Worm (Caenorhabditis elegans) whole organism, L3 larva: ENCODE results near the gene F08G5.3.
A peak's percentile ranks its signal among the peaks of the same experiment; 100 is the strongest.

Experiments used
- R02D3.7 ChIP-seq: fragments of 150-350 bp; optimal IDR thresholded peaks from 2 replicates; lab custom pipeline; 2014; ENCODE audit warnings: missing biosample characterization, missing genetic modification characterization
- ZK546.5 ChIP-seq: sonication (generic microtip); optimal IDR thresholded peaks from 2 replicates; lab custom pipeline; 2017; ENCODE audit warnings: missing biosample characterization, missing genetic modification characterization
- aly-2 ChIP-seq: fragments of 150-350 bp; optimal IDR thresholded peaks from 2 replicates; lab custom pipeline; 2014; ENCODE audit warnings: missing biosample characterization, missing genetic modification characterization
- ceh-16 ChIP-seq: sonication (generic microtip); optimal IDR thresholded peaks from 2 replicates; lab custom pipeline; 2017; ENCODE audit warnings: missing biosample characterization, missing genetic modification characterization
- ceh-28 ChIP-seq: fragments of 150-350 bp; optimal IDR thresholded peaks from 2 replicates; lab custom pipeline; 2014; ENCODE audit warnings: missing biosample characterization, missing genetic modification reagents, missing genetic modification characterization
- ceh-82 ChIP-seq: fragments of 150-350 bp; optimal IDR thresholded peaks from 2 replicates; lab custom pipeline; 2014; ENCODE audit warnings: missing biosample characterization, missing genetic modification characterization
- ceh-9 ChIP-seq: sonication (generic microtip); optimal IDR thresholded peaks from 2 replicates; lab custom pipeline; 2018; ENCODE audit warnings: missing biosample characterization, missing genetic modification characterization
- egl-27 ChIP-seq: sonication (generic microtip); optimal IDR thresholded peaks from 4 replicates; lab custom pipeline; 2017; ENCODE audit warnings: missing biosample characterization, missing genetic modification reagents, missing genetic modification characterization
- egl-5 ChIP-seq: fragments of 150-350 bp; optimal IDR thresholded peaks from 2 replicates; lab custom pipeline; 2017; ENCODE audit warnings: missing biosample characterization, missing genetic modification reagents, missing genetic modification characterization, inconsistent platforms
- elt-1 ChIP-seq: fragments of 150-350 bp; optimal IDR thresholded peaks from 2 replicates; lab custom pipeline; 2014; ENCODE audit warnings: missing biosample characterization, missing genetic modification characterization
- elt-2 ChIP-seq: sonication (generic microtip); optimal IDR thresholded peaks from 2 replicates; lab custom pipeline; 2016; ENCODE audit warnings: missing genetic modification reagents, mild to moderate bottlenecking, missing genetic modification characterization, missing compliant biosample characterization
- eor-1 ChIP-seq, 2 experiments: fragments of 150-350 bp; optimal IDR thresholded peaks; 2 replicates each; lab custom pipeline; 2014 to 2018; ENCODE audit warnings: missing biosample characterization in 2 of 2, missing genetic modification characterization in 2 of 2
- fkh-2 ChIP-seq: fragments of 150-350 bp; optimal IDR thresholded peaks from 2 replicates; lab custom pipeline; 2014; ENCODE audit warnings: missing biosample characterization, missing genetic modification reagents, missing genetic modification characterization
- fos-1 ChIP-seq: fragments of 150-350 bp; optimal IDR thresholded peaks from 2 replicates; lab custom pipeline; 2014; ENCODE audit warnings: missing biosample characterization, missing genetic modification characterization
- hmg-11 ChIP-seq: sonication (generic microtip); optimal IDR thresholded peaks from 2 replicates; lab custom pipeline; 2016; ENCODE audit warnings: missing genetic modification characterization, missing compliant biosample characterization
- jun-1 ChIP-seq: fragments of 150-350 bp; optimal IDR thresholded peaks from 2 replicates; lab custom pipeline; 2014; ENCODE audit warnings: missing biosample characterization, missing genetic modification reagents, missing genetic modification characterization
- lin-15B ChIP-seq: fragments of 150-350 bp; optimal IDR thresholded peaks from 2 replicates; lab custom pipeline; 2014; ENCODE audit warnings: missing biosample characterization, missing genetic modification characterization
- mml-1 ChIP-seq: fragments of 150-350 bp; sonication (generic microtip); optimal IDR thresholded peaks from 3 replicates; lab custom pipeline; 2014; ENCODE audit warnings: missing biosample characterization, missing genetic modification characterization
- nfya-1 ChIP-seq: sonication (generic microtip); optimal IDR thresholded peaks from 2 replicates; lab custom pipeline; 2017; ENCODE audit warnings: missing genetic modification characterization, mild to moderate bottlenecking, missing compliant biosample characterization, antibody characterized with exemption, moderate library complexity; ENCODE audit not compliant: insufficient read depth
- nhr-11 ChIP-seq: fragments of 150-350 bp; optimal IDR thresholded peaks from 2 replicates; lab custom pipeline; 2014; ENCODE audit warnings: missing biosample characterization, missing genetic modification characterization
- nhr-12 ChIP-seq: fragments of 150-350 bp; optimal IDR thresholded peaks from 2 replicates; lab custom pipeline; 2014; ENCODE audit warnings: missing biosample characterization, missing genetic modification characterization
- nhr-23 ChIP-seq: fragments of 150-350 bp; optimal IDR thresholded peaks from 2 replicates; lab custom pipeline; 2014; ENCODE audit warnings: missing biosample characterization, missing genetic modification reagents, missing genetic modification characterization
- nhr-237 ChIP-seq: fragments of 150-350 bp; optimal IDR thresholded peaks from 2 replicates; lab custom pipeline; 2014; ENCODE audit warnings: missing biosample characterization, missing genetic modification characterization
- nhr-25 ChIP-seq: sonication (generic microtip); optimal IDR thresholded peaks from 2 replicates; lab custom pipeline; 2017; ENCODE audit warnings: missing biosample characterization, missing genetic modification characterization
- nhr-28 ChIP-seq: fragments of 150-350 bp; optimal IDR thresholded peaks from 2 replicates; lab custom pipeline; 2014; ENCODE audit warnings: missing biosample characterization, missing genetic modification characterization
- nhr-43 ChIP-seq: sonication (generic microtip); optimal IDR thresholded peaks from 2 replicates; lab custom pipeline; 2016; ENCODE audit warnings: mild to moderate bottlenecking, missing genetic modification characterization, missing compliant biosample characterization; ENCODE audit not compliant: poor library complexity, severe bottlenecking
- nhr-67 ChIP-seq: fragments of 150-350 bp; optimal IDR thresholded peaks from 2 replicates; lab custom pipeline; 2014; ENCODE audit warnings: missing biosample characterization, missing genetic modification characterization
- nhr-76 ChIP-seq: fragments of 150-350 bp; sonication (generic microtip); optimal IDR thresholded peaks from 5 replicates; lab custom pipeline; 2014; ENCODE audit warnings: missing biosample characterization, missing genetic modification characterization
- pha-4 ChIP-seq: fragments of 150-350 bp; optimal IDR thresholded peaks from 2 replicates; lab custom pipeline; 2014; ENCODE audit warnings: missing biosample characterization, missing genetic modification reagents, missing genetic modification characterization
- pqm-1 ChIP-seq: fragments of 150-350 bp; optimal IDR thresholded peaks from 2 replicates; lab custom pipeline; 2017; ENCODE audit warnings: missing biosample characterization, missing genetic modification characterization, inconsistent platforms
- skn-1 ChIP-seq: fragments of 150-350 bp; optimal IDR thresholded peaks from 2 replicates; lab custom pipeline; 2014; ENCODE audit warnings: missing biosample characterization, missing genetic modification characterization
- snpc-4 ChIP-seq: fragments of 150-350 bp; optimal IDR thresholded peaks from 2 replicates; lab custom pipeline; 2014; ENCODE audit warnings: missing biosample characterization, missing genetic modification characterization
- tbx-2 ChIP-seq: sonication (generic microtip); optimal IDR thresholded peaks from 2 replicates; lab custom pipeline; 2016; ENCODE audit warnings: mild to moderate bottlenecking, missing genetic modification characterization, missing compliant biosample characterization
- unc-62 ChIP-seq: fragments of 150-350 bp; sonication (generic microtip); optimal IDR thresholded peaks from 4 replicates; lab custom pipeline; 2014; ENCODE audit warnings: missing biosample characterization, missing genetic modification reagents, missing genetic modification characterization
- zag-1 ChIP-seq: fragments of 150-350 bp; optimal IDR thresholded peaks from 2 replicates; lab custom pipeline; 2014; ENCODE audit warnings: missing biosample characterization, missing genetic modification characterization
- ztf-11 ChIP-seq: fragments of 150-350 bp; optimal IDR thresholded peaks from 2 replicates; lab custom pipeline; 2014; ENCODE audit warnings: missing biosample characterization, missing genetic modification characterization
- ztf-4 ChIP-seq: fragments of 150-350 bp; optimal IDR thresholded peaks from 2 replicates; lab custom pipeline; 2014; ENCODE audit warnings: missing biosample characterization, missing genetic modification characterization

Gene F08G5.3

ce11 chrIV:12438359-12438758 lies 21.0 kb upstream of the F08G5.3 start, which contains the start of gene clec-185:
Gene clec-185 (plus strand): TSS chrIV:12438659.
- TF ChIP-seq nfya-1 (no peak), jun-1 (tag; lab: Kevin White, UChicago) (no peak), elt-2 (tag; lab: Kevin White, UChicago) (no peak), nhr-23 (tag; lab: Kevin White, UChicago) (no peak), mml-1 (tag; lab: Kevin White, UChicago) (no peak), nhr-28 (tag; lab: Kevin White, UChicago) (no peak), eor-1 (tag; optimal IDR thresholded peaks at IDR 0.05; lab: Kevin White, UChicago) (no peak), nhr-43 (tag; lab: Kevin White, UChicago) (no peak), aly-2 (tag; lab: Kevin White, UChicago) (no peak), unc-62 (GFP tag; lab: Kevin White, UChicago) (no peak), elt-1 (tag; lab: Kevin White, UChicago) (no peak), ceh-9 (tag; lab: Kevin White, UChicago) (no peak), egl-27 (tag; lab: Kevin White, UChicago) (no peak)

- TF ChIP-seq egl-5 (tag; lab: Kevin White, UChicago) = no peak
- TF ChIP-seq pqm-1 (tag; lab: Kevin White, UChicago) = peak; percentile 91
- TF ChIP-seq elt-2 (tag; lab: Kevin White, UChicago) = peak; percentile 96
- TF ChIP-seq nhr-23 (tag; lab: Kevin White, UChicago) = no peak
- no peak for TF ChIP-seq pha-4 (tag; lab: Kevin White, UChicago)
- TF ChIP-seq tbx-2 = no peak
- no peak for TF ChIP-seq nhr-237 (tag; lab: Kevin White, UChicago)
- TF ChIP-seq jun-1 (tag; lab: Kevin White, UChicago) = peak; percentile 23
- TF ChIP-seq nhr-11 (tag; lab: Kevin White, UChicago) = no peak
- TF ChIP-seq R02D3.7 = no peak
- TF ChIP-seq nfya-1 = no peak
Observed at ce11 chrIV:12435442-12435841, 18.1 kb upstream of the F08G5.3 start, which contains the start of gene irg-4. Gene irg-4 (plus strand): TSS chrIV:12435833.

ce11 chrIV:12432340-12432739 lies 15.0 kb upstream of the F08G5.3 start, which contains the start of gene clec-184:
Gene clec-184 (plus strand): TSS chrIV:12432640.
- TF ChIP-seq fkh-2 = no peak
- TF ChIP-seq nhr-76 (tag; lab: Kevin White, UChicago) = no peak
- TF ChIP-seq jun-1 (tag; lab: Kevin White, UChicago) = no peak
- TF ChIP-seq elt-1 (tag; lab: Kevin White, UChicago) = no peak
- no peak for TF ChIP-seq mml-1 (tag; lab: Kevin White, UChicago)
- no peak for TF ChIP-seq ceh-16 (tag; lab: Kevin White, UChicago)
- TF ChIP-seq nhr-28 (tag; lab: Kevin White, UChicago) = no peak
- TF ChIP-seq nhr-67 (tag; lab: Kevin White, UChicago) = no peak
- TF ChIP-seq R02D3.7 = no peak
- no peak for TF ChIP-seq ZK546.5
- TF ChIP-seq nhr-12 (tag; lab: Kevin White, UChicago) = no peak
- no peak for TF ChIP-seq ztf-11 (tag; lab: Kevin White, UChicago)
- TF ChIP-seq nhr-237 (tag; lab: Kevin White, UChicago) = no peak
- no peak for TF ChIP-seq zag-1
- no peak for TF ChIP-seq ceh-82
- no peak for TF ChIP-seq snpc-4
- TF ChIP-seq lin-15B (tag; lab: Kevin White, UChicago) = no peak
- no peak for TF ChIP-seq ztf-4 (tag; lab: Kevin White, UChicago)
- TF ChIP-seq tbx-2 = no peak
- no peak for TF ChIP-seq fos-1
- TF ChIP-seq, all 47 proteins: peak for 0

- TF ChIP-seq ceh-28 (tag; lab: Kevin White, UChicago) (no peak), nhr-25 (tag; lab: Kevin White, UChicago) (no peak), tbx-2 (no peak), hmg-11 (tag; lab: Kevin White, UChicago) (no peak), ztf-11 (tag; lab: Kevin White, UChicago) (no peak), skn-1 (tag; lab: Kevin White, UChicago) (no peak), snpc-4 (no peak), nhr-23 (tag; lab: Kevin White, UChicago) (no peak), ceh-16 (tag; lab: Kevin White, UChicago) (no peak), eor-1 (tag; optimal IDR thresholded peaks at IDR 0.05; lab: Kevin White, UChicago) (no peak), pqm-1 (tag; lab: Kevin White, UChicago) (no peak), aly-2 (tag; lab: Kevin White, UChicago) (no peak)
Observed at ce11 chrIV:12431755-12432154, 14.4 kb upstream of the F08G5.3 start.
